1 fruit fly cellular context compared by ENCODE assay signal in the genomic region with DNA sequence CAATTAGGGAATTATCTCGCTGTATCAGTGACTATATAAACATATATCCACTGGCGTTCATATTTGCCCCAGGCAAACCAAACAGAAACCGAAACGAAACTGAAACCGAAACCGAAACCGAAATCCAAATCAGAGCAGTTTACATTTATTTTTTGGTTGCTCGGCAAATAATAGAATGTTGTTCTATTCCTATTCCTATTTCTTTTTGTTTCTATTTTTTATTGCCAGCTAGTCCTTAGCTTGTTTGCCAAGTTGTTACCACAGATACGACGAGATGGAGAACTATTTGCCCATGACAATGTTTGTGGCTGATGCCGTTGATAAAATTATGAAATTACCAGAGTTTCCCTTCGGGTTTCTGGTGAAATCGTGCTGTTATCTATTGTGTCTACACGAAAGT.
TF ChIP-seq lines count a peak whose summit lies in the region.

No protein-coding gene starts in this region.

TF ChIP-seq in whole organism, embryonic, 481 proteins besides CTCF, POLR2A, EP300 and RAD21 (continued from another document):
- TF ChIP-seq CrebB (tag; optimal IDR thresholded peaks at IDR 0.05; lab: Kevin White, UChicago) (peak; percentile 46), CG17568 (GFP tag; optimal IDR thresholded peaks at IDR 0.05; lab: Kevin White, UChicago) (peak; percentile 47), CG13424 (tag; optimal IDR thresholded peaks at IDR 0.05; lab: Kevin White, UChicago) (peak; percentile 44), CG1603 (tag; optimal IDR thresholded peaks at IDR 0.05; lab: Kevin White, UChicago) (peak; percentile 38), E2f2 (GFP tag; IDR thresholded peaks at IDR 0.05; lab: Robert Waterston, UW) (no peak), odd (GFP tag; optimal IDR thresholded peaks at IDR 0.05; lab: Kevin White, UChicago) (peak; percentile 29), Dbx (GFP tag; IDR thresholded peaks at IDR 0.05; lab: Robert Waterston, UW) (no peak), CG1529 (GFP tag; optimal IDR thresholded peaks at IDR 0.05; lab: Kevin White, UChicago) (peak; percentile 31), fd102C (GFP tag; optimal IDR thresholded peaks at IDR 0.05; lab: Kevin White, UChicago) (peak; percentile 69), HHEX (GFP tag; optimal IDR thresholded peaks at IDR 0.05; lab: Kevin White, UChicago) (peak; percentile 2), twi (tag; optimal IDR thresholded peaks at IDR 0.05; lab: Kevin White, UChicago) (peak; percentile 38), zf30C (GFP tag; optimal IDR thresholded peaks at IDR 0.05; lab: Kevin White, UChicago) (no peak), salm (tag; optimal IDR thresholded peaks at IDR 0.05; lab: Kevin White, UChicago) (peak; percentile 2), CG15601 (tag; optimal IDR thresholded peaks at IDR 0.05; lab: Kevin White, UChicago) (peak; percentile 56), CG33557 (GFP tag; optimal IDR thresholded peaks at IDR 0.05; lab: Kevin White, UChicago) (peak; percentile 45), CG14710 (tag; optimal IDR thresholded peaks at IDR 0.05; lab: Kevin White, UChicago) (peak; percentile 42), Kr (GFP tag; optimal IDR thresholded peaks at IDR 0.05; lab: Kevin White, UChicago) (peak; percentile 83), CG15011 (GFP tag; optimal IDR thresholded peaks at IDR 0.05; lab: Kevin White, UChicago) (peak; percentile 3), CG10267 (tag; optimal IDR thresholded peaks at IDR 0.05; lab: Kevin White, UChicago) (peak; percentile 1), dmrt11E (tag; optimal IDR thresholded peaks at IDR 0.05; lab: Kevin White, UChicago) (peak; percentile 58), CG8924 (tag; optimal IDR thresholded peaks at IDR 0.05; lab: Kevin White, UChicago) (peak; percentile 58), Hmr (GFP tag; optimal IDR thresholded peaks at IDR 0.05; lab: Kevin White, UChicago) (peak; percentile 10), CG7271 (tag; optimal IDR thresholded peaks at IDR 0.05; lab: Kevin White, UChicago) (peak; percentile 42), CG7745 (tag; optimal IDR thresholded peaks at IDR 0.05; lab: Kevin White, UChicago) (peak; percentile 53), bab2 (GFP tag; optimal IDR thresholded peaks at IDR 0.05; lab: Kevin White, UChicago) (peak; percentile 11), CG15696 (tag; optimal IDR thresholded peaks at IDR 0.05; lab: Kevin White, UChicago) (peak; percentile 88), sima (GFP tag; optimal IDR thresholded peaks at IDR 0.05; lab: Kevin White, UChicago) (no peak), CG8359 (GFP tag; optimal IDR thresholded peaks at IDR 0.05; lab: Kevin White, UChicago; ENCODE audit: borderline replicate concordance) (peak; percentile 50), CG12219 (GFP tag; optimal IDR thresholded peaks at IDR 0.05; lab: Kevin White, UChicago) (peak; percentile 6), CG2202 (tag; optimal IDR thresholded peaks at IDR 0.05; lab: Kevin White, UChicago) (peak; percentile 53), slou (GFP tag; optimal IDR thresholded peaks at IDR 0.05; lab: Kevin White, UChicago) (no peak), rib (GFP tag; IDR thresholded peaks at IDR 0.05; lab: Robert Waterston, UW) (no peak), Usf (GFP tag; optimal IDR thresholded peaks at IDR 0.05; lab: Kevin White, UChicago) (no peak), Xrp1 (GFP tag; IDR thresholded peaks at IDR 0.05; lab: Robert Waterston, UW) (peak; percentile 46), hkb (optimal IDR thresholded peaks at IDR 0.05; lab: Kevin White, UChicago) (no peak), hkb (GFP tag; IDR thresholded peaks at IDR 0.05; lab: Robert Waterston, UW) (0 out of 2 replicates have a peak, but pooled peaks have one; percentile 14), vfl (GFP tag; optimal IDR thresholded peaks at IDR 0.05; lab: Kevin White, UChicago) (no peak), Pdp1 (GFP tag; optimal IDR thresholded peaks at IDR 0.05; lab: Kevin White, UChicago) (peak in 1 of 2 experiments; percentile 6), CG17361 (GFP tag; IDR thresholded peaks at IDR 0.05; lab: Robert Waterston, UW) (0 out of 3 replicates have a peak, but pooled peaks have one; percentile 9), CG18262 (tag; optimal IDR thresholded peaks at IDR 0.05; lab: Kevin White, UChicago) (peak; percentile 42), nau (GFP tag; optimal IDR thresholded peaks at IDR 0.05; lab: Kevin White, UChicago) (peak; percentile 16), Vsx1 (GFP tag; optimal IDR thresholded peaks at IDR 0.05; lab: Kevin White, UChicago) (peak; percentile 27), CG11723 (GFP tag; optimal IDR thresholded peaks at IDR 0.05; lab: Kevin White, UChicago) (peak; percentile 3), mirr (GFP tag; optimal IDR thresholded peaks at IDR 0.05; lab: Kevin White, UChicago) (no peak), gsb-n (tag; optimal IDR thresholded peaks at IDR 0.05; lab: Kevin White, UChicago) (peak; percentile 53), CG13624 (GFP tag; optimal IDR thresholded peaks at IDR 0.05; lab: Kevin White, UChicago) (no peak), chm (GFP tag; IDR thresholded peaks at IDR 0.05; lab: Robert Waterston, UW) (0 out of 2 replicates have a peak, but pooled peaks have one; percentile 24), jing (GFP tag; optimal IDR thresholded peaks at IDR 0.05; lab: Kevin White, UChicago) (no peak), kni (GFP tag; optimal IDR thresholded peaks at IDR 0.05; lab: Kevin White, UChicago) (peak; percentile 31), CG10654 (GFP tag; optimal IDR thresholded peaks at IDR 0.05; lab: Kevin White, UChicago) (no peak), CoRest (tag; optimal IDR thresholded peaks at IDR 0.05; lab: Kevin White, UChicago) (peak; percentile 21), nerfin-2 (GFP tag; IDR thresholded peaks at IDR 0.05; lab: Robert Waterston, UW; ENCODE audit: partially characterized antibody) (no peak), CG10543 (GFP tag; optimal IDR thresholded peaks at IDR 0.05; lab: Kevin White, UChicago) (peak; percentile 10), CG3407 (GFP tag; optimal IDR thresholded peaks at IDR 0.05; lab: Kevin White, UChicago) (peak; percentile 13), gsb (GFP tag; IDR thresholded peaks at IDR 0.05; lab: Robert Waterston, UW) (no peak), zen (tag; optimal IDR thresholded peaks at IDR 0.05; lab: Kevin White, UChicago) (peak; percentile 54), Asciz (GFP tag; optimal IDR thresholded peaks at IDR 0.05; lab: Kevin White, UChicago) (peak; percentile 51), sens (GFP tag; lab: Kevin White, UChicago) (peak; percentile 55), pros (GFP tag; optimal IDR thresholded peaks at IDR 0.05; lab: Kevin White, UChicago) (no peak), sc (optimal IDR thresholded peaks at IDR 0.05; lab: Kevin White, UChicago) (no peak), sc (GFP tag; optimal IDR thresholded peaks at IDR 0.05; lab: Kevin White, UChicago) (peak; percentile 9), bsh (GFP tag; optimal IDR thresholded peaks at IDR 0.05; lab: Kevin White, UChicago) (peak in 1 of 2 experiments; percentile 24), Camta (GFP tag; optimal IDR thresholded peaks at IDR 0.05; lab: Kevin White, UChicago) (no peak), row (GFP tag; IDR thresholded peaks at IDR 0.05; lab: Robert Waterston, UW) (no peak), caup (GFP tag; optimal IDR thresholded peaks at IDR 0.05; lab: Kevin White, UChicago; ENCODE audit: severe bottlenecking) (no peak), wek (GFP tag; optimal IDR thresholded peaks at IDR 0.05; lab: Kevin White, UChicago) (peak; percentile 45), sqz (GFP tag; optimal IDR thresholded peaks at IDR 0.05; lab: Kevin White, UChicago) (peak; percentile 31), lola (GFP tag; optimal IDR thresholded peaks at IDR 0.05; lab: Kevin White, UChicago) (peak in 1 of 3 experiments; percentile 56)
